Worm (Caenorhabditis elegans) whole organism, midembryonic: ENCODE results near the gene F48E3.2.

Experiments
- med-1 ChIP-seq: sonication (generic microtip); optimal IDR thresholded peaks from 2 replicates; lab custom pipeline; 2017; ENCODE audit warnings: missing genetic modification characterization, mild to moderate bottlenecking, missing compliant biosample characterization, antibody characterized with exemption, missing genetic modification reagents; ENCODE audit not compliant: insufficient read depth
- ztf-29 ChIP-seq: fragments of 200-800 bp; sonication (Bioruptor generic); IDR thresholded peaks from 2 replicates; pipeline ENCODE4 v1.3.6; 2022; ENCODE audit warnings: missing genetic modification reagents, missing genetic modification characterization, missing compliant biosample characterization

DNA sequence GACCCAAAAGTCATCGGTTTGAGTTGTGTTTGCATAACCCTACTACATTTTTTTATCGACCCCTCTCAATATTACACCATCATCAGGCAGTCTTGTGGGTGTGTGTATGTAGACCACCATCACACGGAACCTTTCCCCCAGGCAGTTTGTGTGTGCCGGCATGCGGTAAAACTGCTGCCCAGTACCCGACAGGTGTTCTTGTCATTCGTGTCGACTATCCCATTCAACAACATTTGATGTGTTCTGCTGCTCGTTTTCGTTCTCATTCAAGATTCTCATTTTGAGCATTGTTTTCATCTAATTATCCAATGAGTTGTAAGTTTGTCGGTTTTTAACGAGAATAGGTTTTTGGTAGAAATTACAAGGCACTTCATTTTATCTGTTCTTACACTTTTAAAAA lies 29.7 kb upstream of the F48E3.2 start:
- no peak for TF ChIP-seq med-1 (GFP tag; lab: Kevin White, UChicago)
- no peak for TF ChIP-seq ztf-29 (GFP tag; lab: Robert Waterston, UW)
